Worm (Caenorhabditis elegans) whole organism, L2 larva: ENCODE measurements around the gene mps-1.
A peak's percentile ranks its signal among the peaks of the same experiment; 100 is the strongest.

Experiments used
- C34F6.9 ChIP-seq: fragments of 150-350 bp; optimal IDR thresholded peaks from 2 replicates; lab custom pipeline; 2014; ENCODE audit warnings: missing biosample characterization, missing genetic modification characterization
- F13H6.1 ChIP-seq: sonication (generic microtip); optimal IDR thresholded peaks from 2 replicates; lab custom pipeline; 2016; ENCODE audit warnings: missing genetic modification characterization, missing compliant biosample characterization
- Y55F3AM.14 ChIP-seq: fragments of 200-800 bp; sonication (Bioruptor generic); optimal IDR thresholded peaks from 2 replicates; lab custom pipeline; 2018; ENCODE audit warnings: mild to moderate bottlenecking, missing genetic modification characterization, missing compliant biosample characterization
- ZK546.5 ChIP-seq: sonication (generic microtip); optimal IDR thresholded peaks from 2 replicates; lab custom pipeline; 2017; ENCODE audit warnings: missing biosample characterization, missing genetic modification characterization
- aly-2 ChIP-seq: fragments of 150-350 bp; optimal IDR thresholded peaks from 2 replicates; lab custom pipeline; 2014; ENCODE audit warnings: missing biosample characterization, missing genetic modification characterization
- ama-1 ChIP-seq: fragments of 150-350 bp; optimal IDR thresholded peaks from 2 replicates; lab custom pipeline; 2018; ENCODE audit warnings: inconsistent platforms
- blmp-1 ChIP-seq: sonication (generic microtip); optimal IDR thresholded peaks from 2 replicates; lab custom pipeline; 2017; ENCODE audit warnings: missing genetic modification characterization, mild to moderate bottlenecking, missing compliant biosample characterization, antibody characterized with exemption, moderate library complexity; ENCODE audit not compliant: insufficient read depth
- ceh-16 ChIP-seq: fragments of 150-350 bp; optimal IDR thresholded peaks from 2 replicates; lab custom pipeline; 2014; ENCODE audit warnings: missing biosample characterization, missing genetic modification characterization
- ceh-82 ChIP-seq: fragments of 150-350 bp; optimal IDR thresholded peaks from 2 replicates; lab custom pipeline; 2014; ENCODE audit warnings: missing biosample characterization, missing genetic modification characterization
- crh-2 ChIP-seq: sonication (generic microtip); optimal IDR thresholded peaks from 2 replicates; lab custom pipeline; 2017; ENCODE audit warnings: missing biosample characterization, missing genetic modification characterization
- egl-27 ChIP-seq: sonication (generic microtip); optimal IDR thresholded peaks from 3 replicates; lab custom pipeline; 2017; ENCODE audit warnings: missing biosample characterization, missing genetic modification reagents, missing genetic modification characterization
- elt-3 ChIP-seq: sonication (generic microtip); optimal IDR thresholded peaks from 2 replicates; lab custom pipeline; 2017; ENCODE audit warnings: missing biosample characterization, missing genetic modification characterization
- gmeb-1 ChIP-seq: fragments of 150-350 bp; optimal IDR thresholded peaks from 2 replicates; lab custom pipeline; 2014; ENCODE audit warnings: missing biosample characterization, missing genetic modification characterization
- lin-13 ChIP-seq: fragments of 150-350 bp; optimal IDR thresholded peaks from 2 replicates; lab custom pipeline; 2014; ENCODE audit warnings: missing biosample characterization, missing genetic modification reagents, missing genetic modification characterization
- lin-39 ChIP-seq: fragments of 150-350 bp; optimal IDR thresholded peaks from 2 replicates; lab custom pipeline; 2014; ENCODE audit warnings: missing biosample characterization, missing genetic modification reagents, missing genetic modification characterization
- lsy-2 ChIP-seq, 2 experiments: fragments of 150-350 bp in 1 of 2; sonication (generic microtip) in 1 of 2; optimal IDR thresholded peaks; 2 replicates each; lab custom pipeline; 2014 to 2017; ENCODE audit warnings: missing biosample characterization in 2 of 2, missing genetic modification characterization in 2 of 2
- mab-5 ChIP-seq: fragments of 150-350 bp; optimal IDR thresholded peaks from 2 replicates; lab custom pipeline; 2014; ENCODE audit warnings: missing biosample characterization, missing genetic modification characterization
- mbf-1 ChIP-seq: sonication (generic microtip); optimal IDR thresholded peaks from 2 replicates; lab custom pipeline; 2017; ENCODE audit warnings: missing biosample characterization, missing genetic modification characterization
- mdl-1 ChIP-seq, 2 experiments: fragments of 150-350 bp in 1 of 2; sonication (generic microtip) in 1 of 2; optimal IDR thresholded peaks; 2 replicates each; lab custom pipeline; 2017; ENCODE audit warnings: missing biosample characterization in 2 of 2, missing genetic modification characterization in 2 of 2
- nhr-10 ChIP-seq: sonication (generic microtip); optimal IDR thresholded peaks from 2 replicates; lab custom pipeline; 2017; ENCODE audit warnings: missing biosample characterization, missing genetic modification characterization
- nhr-11 ChIP-seq: fragments of 150-350 bp; optimal IDR thresholded peaks from 2 replicates; lab custom pipeline; 2014; ENCODE audit warnings: missing biosample characterization, missing genetic modification characterization
- nhr-12 ChIP-seq: fragments of 150-350 bp; optimal IDR thresholded peaks from 2 replicates; lab custom pipeline; 2014; ENCODE audit warnings: missing biosample characterization, missing genetic modification characterization
- nhr-129 ChIP-seq: fragments of 150-350 bp; optimal IDR thresholded peaks from 2 replicates; lab custom pipeline; 2014; ENCODE audit warnings: missing biosample characterization, missing genetic modification characterization
- nhr-21 ChIP-seq: fragments of 150-350 bp; optimal IDR thresholded peaks from 2 replicates; lab custom pipeline; 2014; ENCODE audit warnings: missing biosample characterization, missing genetic modification characterization
- nhr-23 ChIP-seq: fragments of 150-350 bp; optimal IDR thresholded peaks from 2 replicates; lab custom pipeline; 2014; ENCODE audit warnings: missing biosample characterization, missing genetic modification reagents, missing genetic modification characterization
- nhr-237 ChIP-seq: fragments of 150-350 bp; optimal IDR thresholded peaks from 2 replicates; lab custom pipeline; 2014; ENCODE audit warnings: missing biosample characterization, missing genetic modification characterization
- nhr-77 ChIP-seq: fragments of 150-350 bp; optimal IDR thresholded peaks from 2 replicates; lab custom pipeline; 2014; ENCODE audit warnings: missing biosample characterization, missing genetic modification characterization
- peb-1 ChIP-seq: fragments of 150-350 bp; optimal IDR thresholded peaks from 2 replicates; lab custom pipeline; 2014; ENCODE audit warnings: missing biosample characterization, missing genetic modification characterization
- sem-4 ChIP-seq: fragments of 150-350 bp; optimal IDR thresholded peaks from 2 replicates; lab custom pipeline; 2014; ENCODE audit warnings: missing biosample characterization, missing genetic modification reagents, missing genetic modification characterization
- skn-1 ChIP-seq: sonication (generic microtip); optimal IDR thresholded peaks from 2 replicates; lab custom pipeline; 2017; ENCODE audit warnings: missing biosample characterization, missing genetic modification characterization
- sma-3 ChIP-seq: sonication (generic microtip); optimal IDR thresholded peaks from 2 replicates; lab custom pipeline; 2016; ENCODE audit warnings: missing genetic modification reagents, missing genetic modification characterization, missing compliant biosample characterization
- sma-9 ChIP-seq, 2 experiments: fragments of 150-350 bp in 1 of 2; sonication (generic microtip) in 1 of 2; optimal IDR thresholded peaks; 2 replicates each; lab custom pipeline; 2014 to 2016; ENCODE audit warnings: missing genetic modification characterization in 2 of 2, mild to moderate bottlenecking in 1 of 2, missing biosample characterization in 1 of 2, missing compliant biosample characterization in 1 of 2, missing genetic modification reagents in 1 of 2, moderate library complexity in 1 of 2
- snpc-4 ChIP-seq: fragments of 150-350 bp; optimal IDR thresholded peaks from 2 replicates; lab custom pipeline; 2014; ENCODE audit warnings: missing biosample characterization, missing genetic modification characterization
- unc-39 ChIP-seq: fragments of 150-350 bp; optimal IDR thresholded peaks from 2 replicates; lab custom pipeline; 2014; ENCODE audit warnings: missing biosample characterization, missing genetic modification characterization
- zag-1 ChIP-seq: fragments of 150-350 bp; optimal IDR thresholded peaks from 2 replicates; lab custom pipeline; 2014; ENCODE audit warnings: missing biosample characterization, missing genetic modification characterization
- ztf-1 ChIP-seq: fragments of 200-800 bp; sonication (Bioruptor generic); conservative IDR thresholded peaks from 2 replicates; pipeline ENCODE4 v1.3.6; 2022; ENCODE audit warnings: missing genetic modification characterization, missing compliant biosample characterization
- ztf-4 ChIP-seq: fragments of 150-350 bp; optimal IDR thresholded peaks from 2 replicates; lab custom pipeline; 2014; ENCODE audit warnings: missing biosample characterization, missing genetic modification characterization

mps-1 gene

ce11 chrII:6248503-6248902 lies 45.7 kb downstream of the mps-1 start (continued):
- TF ChIP-seq mab-5 (tag; lab: Kevin White, UChicago) (no peak), gmeb-1 (peak; percentile 69), nhr-11 (tag; lab: Kevin White, UChicago) (no peak), sma-9 (GFP tag; optimal IDR thresholded peaks at IDR 0.05; lab: Kevin White, UChicago) (peak; percentile 67), sma-9 (tag; optimal IDR thresholded peaks at IDR 0.05; lab: Kevin White, UChicago) (no peak), nhr-10 (tag; lab: Kevin White, UChicago) (no peak), nhr-21 (tag; lab: Kevin White, UChicago) (peak; percentile 22), snpc-4 (tag; lab: Kevin White, UChicago) (no peak), mbf-1 (tag; lab: Kevin White, UChicago) (no peak), nhr-129 (tag; lab: Kevin White, UChicago) (peak; percentile 85), Y55F3AM.14 (GFP tag; lab: Kevin White, UChicago) (no peak), aly-2 (no peak), ZK546.5 (no peak), blmp-1 (tag; lab: Kevin White, UChicago) (no peak), lin-13 (no peak), zag-1 (tag; lab: Kevin White, UChicago) (peak; percentile 9), nhr-77 (tag; lab: Kevin White, UChicago) (no peak), ceh-82 (tag; lab: Kevin White, UChicago) (no peak)

- TF ChIP-seq nhr-11 (tag; lab: Kevin White, UChicago) (no peak), ztf-1 (GFP tag; lab: Robert Waterston, UW) (no peak), sma-9 (GFP tag; optimal IDR thresholded peaks at IDR 0.05; lab: Kevin White, UChicago) (no peak), sma-9 (tag; optimal IDR thresholded peaks at IDR 0.05; lab: Kevin White, UChicago) (no peak), nhr-129 (tag; lab: Kevin White, UChicago) (no peak), nhr-12 (tag; lab: Kevin White, UChicago) (no peak)
These were observed 46.1 kb downstream of the mps-1 start for ce11 chrII:6248029-6248428.

- TF ChIP-seq C34F6.9 (tag; lab: Kevin White, UChicago) (no peak), ceh-16 (tag; lab: Kevin White, UChicago) (no peak), crh-2 (tag; lab: Kevin White, UChicago) (no peak), nhr-237 (tag; lab: Kevin White, UChicago) (no peak), nhr-21 (tag; lab: Kevin White, UChicago) (no peak), ceh-82 (tag; lab: Kevin White, UChicago) (no peak), sma-9 (GFP tag; optimal IDR thresholded peaks at IDR 0.05; lab: Kevin White, UChicago) (no peak), sma-9 (tag; optimal IDR thresholded peaks at IDR 0.05; lab: Kevin White, UChicago) (no peak), ama-1 (no peak), mdl-1 (tag; optimal IDR thresholded peaks at IDR 0.05; lab: Kevin White, UChicago) (no peak), Y55F3AM.14 (GFP tag; lab: Kevin White, UChicago) (no peak), sma-3 (GFP tag; lab: Kevin White, UChicago) (no peak), skn-1 (tag; lab: Kevin White, UChicago) (no peak), nhr-77 (tag; lab: Kevin White, UChicago) (no peak), nhr-23 (tag; lab: Kevin White, UChicago) (no peak), lin-39 (tag; lab: Kevin White, UChicago) (no peak), peb-1 (tag; lab: Kevin White, UChicago) (no peak), egl-27 (tag; lab: Kevin White, UChicago) (no peak)
These were observed 47.1 kb downstream of the mps-1 start, which contains the start of gene T24H7.2 for ce11 chrII:6247011-6247410. Gene T24H7.2 (plus strand): TSS chrII:6247311.

ce11 chrII:6246054-6246453 lies 48.1 kb downstream of the mps-1 start, which contains the start of gene lelo-1:
Gene lelo-1 (plus strand): TSS chrII:6246354.
- TF ChIP-seq sma-9 (GFP tag; optimal IDR thresholded peaks at IDR 0.05; lab: Kevin White, UChicago) (no peak), sma-9 (tag; optimal IDR thresholded peaks at IDR 0.05; lab: Kevin White, UChicago) (no peak), C34F6.9 (tag; lab: Kevin White, UChicago) (no peak), aly-2 (no peak), zag-1 (tag; lab: Kevin White, UChicago) (no peak), sem-4 (tag; lab: Kevin White, UChicago) (no peak), ztf-1 (GFP tag; lab: Robert Waterston, UW) (no peak), nhr-12 (tag; lab: Kevin White, UChicago) (no peak), skn-1 (tag; lab: Kevin White, UChicago) (no peak), F13H6.1 (tag; lab: Kevin White, UChicago) (no peak), elt-3 (tag; lab: Kevin White, UChicago) (no peak), nhr-23 (tag; lab: Kevin White, UChicago) (no peak), lsy-2 (tag; optimal IDR thresholded peaks at IDR 0.05; lab: Kevin White, UChicago) (no peak), unc-39 (tag; lab: Kevin White, UChicago) (no peak), mbf-1 (tag; lab: Kevin White, UChicago) (no peak), ztf-4 (no peak)
